Worm (Caenorhabditis elegans) whole organism, L4 larva: ENCODE data around the gene T28A8.5.

ENCODE experiments used
- R02D3.7 ChIP-seq: fragments of 150-350 bp; sonication (generic microtip); optimal IDR thresholded peaks from 3 replicates; lab custom pipeline; 2014; ENCODE audit warnings: missing biosample characterization, missing genetic modification characterization
- ZK546.5 ChIP-seq, 2 experiments: sonication (generic microtip); optimal IDR thresholded peaks; 2 replicates each; lab custom pipeline; 2017; ENCODE audit warnings: missing biosample characterization in 2 of 2, missing genetic modification characterization in 2 of 2
- aha-1 ChIP-seq: fragments of 150-350 bp; peaks from one replicate; lab custom pipeline; 2014; ENCODE audit warnings: missing biosample characterization, missing genetic modification characterization
- ceh-28 ChIP-seq: fragments of 150-350 bp; optimal IDR thresholded peaks from 2 replicates; lab custom pipeline; 2014; ENCODE audit warnings: missing biosample characterization, missing genetic modification reagents, missing genetic modification characterization
- ceh-32 ChIP-seq: sonication (generic microtip); optimal IDR thresholded peaks from 2 replicates; lab custom pipeline; 2016; ENCODE audit warnings: mild to moderate bottlenecking, missing genetic modification characterization, missing compliant biosample characterization; ENCODE audit not compliant: poor library complexity
- ceh-44 ChIP-seq: fragments of 200-800 bp; sonication (Bioruptor generic); IDR thresholded peaks from 2 replicates; pipeline ENCODE4 v1.3.6; 2022; ENCODE audit warnings: missing genetic modification reagents, missing genetic modification characterization, missing compliant biosample characterization
- ctbp-1 ChIP-seq: fragments of 200-800 bp; sonication (Bioruptor generic); IDR thresholded peaks from 2 replicates; pipeline ENCODE4 v1.3.6; 2022; ENCODE audit warnings: missing genetic modification reagents, missing genetic modification characterization, missing compliant biosample characterization
- daf-16 ChIP-seq, 3 experiments: sonication (generic microtip); optimal IDR thresholded peaks; 2 replicates each; lab custom pipeline; 2016 to 2017; ENCODE audit warnings: missing genetic modification characterization in 3 of 3, missing genetic modification reagents in 3 of 3, mild to moderate bottlenecking in 2 of 3, missing compliant biosample characterization in 2 of 3, missing biosample characterization in 1 of 3, moderate library complexity in 1 of 3
- daf-19 ChIP-seq: fragments of 200-800 bp; sonication (Bioruptor generic); conservative IDR thresholded peaks from 2 replicates; pipeline ENCODE4 v1.3.6; 2022; ENCODE audit warnings: missing genetic modification characterization, missing compliant biosample characterization
- daf-8 ChIP-seq: fragments of 200-800 bp; sonication (Bioruptor generic); IDR thresholded peaks from 2 replicates; pipeline ENCODE4 v1.3.6; 2022; ENCODE audit warnings: missing genetic modification characterization, missing compliant biosample characterization
- dmd-6 ChIP-seq: fragments of 200-800 bp; sonication (Bioruptor generic); IDR thresholded peaks from 2 replicates; pipeline ENCODE4 v1.3.6; 2022; ENCODE audit warnings: missing genetic modification reagents, missing genetic modification characterization, missing compliant biosample characterization
- dpl-1 ChIP-seq: fragments of 150-350 bp; optimal IDR thresholded peaks from 2 replicates; lab custom pipeline; 2014; ENCODE audit warnings: missing biosample characterization, missing genetic modification reagents, missing genetic modification characterization
- dve-1 ChIP-seq: sonication (generic microtip); optimal IDR thresholded peaks from 2 replicates; lab custom pipeline; 2017; ENCODE audit warnings: antibody characterized with exemption, mild to moderate bottlenecking, missing genetic modification characterization, missing compliant biosample characterization; ENCODE audit not compliant: insufficient read depth
- egl-27 ChIP-seq: sonication (generic microtip); optimal IDR thresholded peaks from 3 replicates; lab custom pipeline; 2017; ENCODE audit warnings: missing biosample characterization, missing genetic modification reagents, missing genetic modification characterization
- egl-43 ChIP-seq: fragments of 200-800 bp; sonication (Bioruptor generic); IDR thresholded peaks from 2 replicates; pipeline ENCODE4 v1.3.6; 2022; ENCODE audit warnings: missing genetic modification reagents, missing genetic modification characterization, missing compliant biosample characterization
- fkh-10 ChIP-seq: fragments of 150-350 bp; optimal IDR thresholded peaks from 2 replicates; lab custom pipeline; 2014; ENCODE audit warnings: missing biosample characterization, missing genetic modification reagents, missing genetic modification characterization
- hif-1 ChIP-seq, 2 experiments: sonication (generic microtip); optimal IDR thresholded peaks; 2 replicates each; lab custom pipeline; 2016 to 2017; ENCODE audit warnings: missing compliant biosample characterization in 2 of 2, missing genetic modification characterization in 2 of 2, missing genetic modification reagents in 2 of 2, missing genotype in 2 of 2, mild to moderate bottlenecking in 1 of 2
- hlh-11 ChIP-seq: fragments of 200-800 bp; sonication (Bioruptor generic); optimal IDR thresholded peaks from 2 replicates; lab custom pipeline; 2018; ENCODE audit warnings: mild to moderate bottlenecking, missing genetic modification characterization, missing compliant biosample characterization
- hmg-1.1 ChIP-seq: fragments of 200-800 bp; sonication (Bioruptor generic); IDR thresholded peaks from 2 replicates; pipeline ENCODE4 v1.3.6; 2022; ENCODE audit warnings: missing genetic modification reagents, missing genetic modification characterization, missing compliant biosample characterization
- lin-1 ChIP-seq: fragments of 200-800 bp; sonication (Bioruptor generic); IDR thresholded peaks from 2 replicates; pipeline ENCODE4 v1.3.6; 2022; ENCODE audit warnings: missing genetic modification reagents, missing genetic modification characterization, missing compliant biosample characterization
- lir-3 ChIP-seq: sonication (generic microtip); optimal IDR thresholded peaks from 2 replicates; lab custom pipeline; 2016; ENCODE audit warnings: mild to moderate bottlenecking, missing genetic modification characterization, missing compliant biosample characterization
- madf-9 ChIP-seq: fragments of 200-800 bp; sonication (Bioruptor generic); conservative IDR thresholded peaks from 2 replicates; pipeline ENCODE4 v1.3.6; 2022; ENCODE audit warnings: missing genetic modification reagents, missing genetic modification characterization, missing compliant biosample characterization
- mdl-1 ChIP-seq, 2 experiments: fragments of 150-350 bp in 1 of 2; sonication (generic microtip) in 1 of 2; optimal IDR thresholded peaks; 2 replicates each; lab custom pipeline; 2014 to 2017; ENCODE audit warnings: missing biosample characterization in 2 of 2, missing genetic modification characterization in 2 of 2
- mes-2 ChIP-seq: sonication (generic microtip); optimal IDR thresholded peaks from 2 replicates; lab custom pipeline; 2016; ENCODE audit warnings: missing genotype, mild to moderate bottlenecking, missing genetic modification characterization, missing compliant biosample characterization; ENCODE audit not compliant: poor library complexity, severe bottlenecking
- mxl-2 ChIP-seq: fragments of 200-800 bp; sonication (Bioruptor generic); conservative IDR thresholded peaks from 2 replicates; pipeline ENCODE4 v1.3.6; 2022; ENCODE audit warnings: missing genetic modification reagents, missing genetic modification characterization, missing compliant biosample characterization
- mxl-3 ChIP-seq: fragments of 200-800 bp; sonication (Bioruptor generic); optimal IDR thresholded peaks from 2 replicates; lab custom pipeline; 2018; ENCODE audit warnings: mild to moderate bottlenecking, missing genetic modification characterization, missing compliant biosample characterization
- nhr-25 ChIP-seq: sonication (generic microtip); optimal IDR thresholded peaks from 2 replicates; lab custom pipeline; 2017; ENCODE audit warnings: missing genetic modification characterization, mild to moderate bottlenecking, missing compliant biosample characterization, antibody characterized with exemption, moderate library complexity, borderline replicate concordance; ENCODE audit not compliant: insufficient read depth
- nhr-28 ChIP-seq: fragments of 150-350 bp; optimal IDR thresholded peaks from 2 replicates; lab custom pipeline; 2014; ENCODE audit warnings: missing biosample characterization, missing genetic modification characterization
- php-3 ChIP-seq: fragments of 200-800 bp; sonication (Bioruptor generic); IDR thresholded peaks from 2 replicates; pipeline ENCODE4 v1.3.6; 2022; ENCODE audit warnings: missing genetic modification reagents, missing genetic modification characterization, missing compliant biosample characterization
- pqm-1 ChIP-seq: sonication (generic microtip); optimal IDR thresholded peaks from 2 replicates; lab custom pipeline; 2017; ENCODE audit warnings: missing biosample characterization, missing genetic modification characterization
- sdz-12 ChIP-seq: fragments of 200-800 bp; sonication (Bioruptor generic); optimal IDR thresholded peaks from 2 replicates; lab custom pipeline; 2018; ENCODE audit warnings: mild to moderate bottlenecking, missing genetic modification characterization, missing compliant biosample characterization
- skn-1 ChIP-seq: fragments of 150-350 bp; optimal IDR thresholded peaks from 2 replicates; lab custom pipeline; 2014; ENCODE audit warnings: missing biosample characterization, missing genetic modification characterization
- snpc-1.2 ChIP-seq: fragments of 200-800 bp; sonication (Bioruptor generic); IDR thresholded peaks from 2 replicates; pipeline ENCODE4 v1.3.6; 2022; ENCODE audit warnings: missing genetic modification reagents, missing genetic modification characterization, missing compliant biosample characterization
- spr-1 ChIP-seq: sonication (generic microtip); optimal IDR thresholded peaks from 2 replicates; lab custom pipeline; 2016; ENCODE audit warnings: mild to moderate bottlenecking, missing genetic modification characterization, missing compliant biosample characterization

T28A8.5 gene

DNA sequence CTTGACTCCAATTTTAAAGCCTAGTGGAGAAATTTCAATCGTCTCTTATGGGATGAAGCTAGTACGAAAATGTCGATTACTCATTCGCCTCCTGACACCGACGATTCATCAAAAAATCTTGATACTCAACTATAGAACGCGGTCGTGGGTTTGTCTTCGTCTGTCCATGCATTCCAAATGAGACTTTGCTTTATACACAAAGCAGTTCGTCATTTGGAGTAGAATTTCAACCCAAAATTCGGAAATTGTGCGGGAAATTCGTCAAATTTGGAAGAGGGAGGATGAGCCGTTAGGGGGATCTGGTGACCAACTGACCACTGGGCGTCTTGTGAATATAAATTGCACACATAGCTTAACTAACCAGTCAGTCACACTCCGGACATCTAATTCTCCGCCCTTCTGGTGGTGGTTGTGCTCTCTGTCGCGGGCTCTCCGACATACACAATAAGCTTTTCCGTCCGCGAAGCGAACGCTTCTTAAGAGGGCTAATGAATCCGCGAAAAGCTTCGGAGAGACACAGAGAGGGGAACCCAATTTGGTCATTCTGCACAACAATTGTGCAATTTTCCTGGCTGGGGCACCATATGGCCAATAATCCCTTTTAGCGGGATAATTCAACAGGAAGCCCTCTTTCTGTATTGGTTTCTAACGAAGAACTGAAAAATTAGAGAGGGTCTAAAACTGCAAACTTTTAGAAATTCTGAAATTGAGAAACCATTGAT is 23.8 kb downstream of the T28A8.5 start:
- TF ChIP-seq egl-43 (GFP tag; lab: Robert Waterston, UW) (0 out of 2 replicates have a peak, but pooled peaks have one; percentile 48), lin-1 (GFP tag; lab: Robert Waterston, UW) (no peak), hmg-1.1 (GFP tag; lab: Robert Waterston, UW) (0 out of 2 replicates have a peak, but pooled peaks have one; percentile 18), lir-3 (tag; lab: Kevin White, UChicago) (no peak), nhr-25 (no peak), dmd-6 (GFP tag; lab: Robert Waterston, UW) (no peak), aha-1 (tag; lab: Kevin White, UChicago) (peak; percentile 94), mxl-3 (GFP tag; lab: Kevin White, UChicago) (no peak), ceh-28 (tag; lab: Kevin White, UChicago) (no peak), ceh-32 (no peak), madf-9 (0 out of 2 replicates have a peak, but pooled peaks have one; percentile 11), skn-1 (no peak), mdl-1 (tag; optimal IDR thresholded peaks at IDR 0.05; lab: Kevin White, UChicago) (no peak), R02D3.7 (tag; lab: Kevin White, UChicago) (no peak), daf-16 (GFP tag; optimal IDR thresholded peaks at IDR 0.05; lab: Kevin White, UChicago) (no peak), daf-16 (tag; optimal IDR thresholded peaks at IDR 0.05; lab: Kevin White, UChicago) (no peak), ceh-44 (no peak), sdz-12 (GFP tag; lab: Kevin White, UChicago) (no peak), hlh-11 (tag; lab: Kevin White, UChicago) (no peak)
- TF ChIP-seq, all 104 proteins: peak for 4

DNA sequence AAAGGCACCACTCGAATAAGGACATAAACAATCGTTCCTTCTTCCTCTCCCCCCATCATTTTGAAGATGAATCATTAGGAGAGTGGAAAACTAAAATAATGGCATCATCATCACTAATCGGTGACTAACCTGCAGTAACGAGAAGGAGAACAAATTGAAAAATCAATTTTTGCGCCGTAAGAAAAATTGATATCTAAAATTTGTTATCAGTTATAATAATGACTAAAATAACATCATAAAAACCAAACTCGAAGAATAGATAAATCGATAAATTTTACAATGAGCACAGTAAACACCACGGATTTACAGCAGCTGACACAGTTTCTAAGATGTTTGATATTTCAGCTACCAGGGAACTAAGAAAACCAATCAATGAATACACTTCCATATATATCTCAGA is 24.8 kb downstream of the T28A8.5 start:
- no peak for TF ChIP-seq daf-16 (GFP tag; optimal IDR thresholded peaks at IDR 0.05; lab: Kevin White, UChicago)
- TF ChIP-seq daf-16 (tag; optimal IDR thresholded peaks at IDR 0.05; lab: Kevin White, UChicago), result peak; percentile 91
- TF ChIP-seq dpl-1 (GFP tag; lab: Kevin White, UChicago), result no peak
- peak; percentile 11 for TF ChIP-seq hlh-11 (tag; lab: Kevin White, UChicago)
- TF ChIP-seq aha-1 (tag; lab: Kevin White, UChicago), result peak; percentile 46
- TF ChIP-seq daf-19, result no peak
- 0 out of 2 replicates have a peak, but pooled peaks have one; percentile 22 for TF ChIP-seq php-3
- TF ChIP-seq dmd-6 (GFP tag; lab: Robert Waterston, UW), result peak; percentile 23; the same call in 1 of the 2 replicates
- peak; percentile 50 for TF ChIP-seq mes-2
- peak; percentile 84 for TF ChIP-seq pqm-1 (tag; lab: Kevin White, UChicago)
- no peak for TF ChIP-seq spr-1
- TF ChIP-seq ZK546.5 (tag; optimal IDR thresholded peaks at IDR 0.05; lab: Kevin White, UChicago), result no peak
- TF ChIP-seq dve-1 (tag; lab: Kevin White, UChicago), result peak; percentile 77
- TF ChIP-seq egl-27, result no peak
- TF ChIP-seq daf-8 (GFP tag; lab: Robert Waterston, UW), result no peak
- TF ChIP-seq hif-1 (tag; optimal IDR thresholded peaks at IDR 0.05; lab: Kevin White, UChicago), result no peak
- peak; percentile 52 for TF ChIP-seq nhr-28

DNA sequence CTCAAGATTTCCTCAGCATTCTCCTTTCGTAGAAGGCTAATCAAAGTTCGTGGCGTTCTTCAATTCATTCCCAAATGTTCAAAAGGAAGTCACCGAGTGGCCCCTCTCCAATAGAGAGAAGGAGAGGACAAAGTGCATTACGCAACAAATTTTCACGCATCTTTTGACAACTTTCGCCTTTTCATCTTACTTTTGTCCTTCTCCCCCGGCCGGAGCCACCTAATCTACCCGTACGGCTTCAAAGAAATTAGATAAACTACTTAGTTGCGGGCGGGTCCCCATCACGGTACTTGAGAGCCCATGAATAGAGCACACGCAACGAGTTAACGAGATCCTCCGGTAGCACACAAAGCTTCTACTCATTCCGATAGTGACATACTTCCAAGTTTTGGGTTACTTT is 25.3 kb downstream of the T28A8.5 start:
- peak; percentile 51; the same call in 1 of the 2 replicates for TF ChIP-seq ctbp-1 (GFP tag; lab: Robert Waterston, UW)
- TF ChIP-seq mxl-2 (GFP tag; lab: Robert Waterston, UW), result no peak
- TF ChIP-seq fkh-10, result peak; percentile 70
- peak; percentile 37; the same call in 1 of the 2 replicates for TF ChIP-seq snpc-1.2 (GFP tag; lab: Robert Waterston, UW)
